Fruit fly (Drosophila melanogaster) whole organism, prepupa: ENCODE results near the gene CG5151.
A peak's percentile ranks its signal among the peaks of the same experiment; 100 is the strongest.

Experiments used
- Blimp-1 ChIP-seq: fragments of 200-800 bp; sonication (Bioruptor generic); optimal IDR thresholded peaks from 3 replicates; lab custom pipeline; 2017; ENCODE audit warnings: missing biosample characterization, missing genetic modification characterization, mild to moderate bottlenecking, moderate library complexity, missing genetic modification reagents
- CG10631 ChIP-seq: fragments of 200-800 bp; sonication (Bioruptor generic); optimal IDR thresholded peaks from 2 replicates; lab custom pipeline; 2016; ENCODE audit warnings: missing biosample characterization, missing genetic modification characterization
- CG10669 ChIP-seq: fragments of 200-800 bp; sonication (Bioruptor generic); optimal IDR thresholded peaks from 3 replicates; lab custom pipeline; 2018; ENCODE audit warnings: missing biosample characterization, mild to moderate bottlenecking, missing genetic modification characterization, moderate library complexity
- CG11762 ChIP-seq: fragments of 200-800 bp; sonication (Bioruptor generic); optimal IDR thresholded peaks from 3 replicates; lab custom pipeline; 2016; ENCODE audit warnings: missing biosample characterization, missing genetic modification characterization; ENCODE audit not compliant: insufficient read depth
- CG11902 ChIP-seq: fragments of 200-800 bp; sonication (Bioruptor generic); optimal IDR thresholded peaks from 3 replicates; lab custom pipeline; 2016; ENCODE audit warnings: missing biosample characterization, missing genetic modification characterization
- CG15336 ChIP-seq: fragments of 200-800 bp; sonication (Bioruptor generic); IDR thresholded peaks from 2 replicates; pipeline ENCODE4 v1.3.6; 2022; ENCODE audit warnings: missing biosample characterization, missing genetic modification characterization
- CG1621 ChIP-seq: fragments of 200-800 bp; sonication (Bioruptor generic); optimal IDR thresholded peaks from 3 replicates; lab custom pipeline; 2018; ENCODE audit warnings: missing biosample characterization, mild to moderate bottlenecking, missing genetic modification characterization
- CG16779 ChIP-seq: fragments of 200-800 bp; sonication (Bioruptor generic); optimal IDR thresholded peaks from 3 replicates; lab custom pipeline; 2017; ENCODE audit warnings: missing biosample characterization, mild to moderate bottlenecking, missing genetic modification characterization
- CG3032 ChIP-seq: fragments of 200-800 bp; optimal IDR thresholded peaks from 2 replicates; lab custom pipeline; 2019; ENCODE audit warnings: missing biosample characterization, mild to moderate bottlenecking, missing genetic modification characterization, moderate library complexity
- CG31627 ChIP-seq: fragments of 200-800 bp; sonication (Bioruptor generic); optimal IDR thresholded peaks from 3 replicates; lab custom pipeline; 2016; ENCODE audit warnings: missing biosample characterization, missing genetic modification characterization
- CG32006 ChIP-seq: fragments of 200-800 bp; sonication (Bioruptor generic); optimal IDR thresholded peaks from 3 replicates; lab custom pipeline; 2017; ENCODE audit warnings: missing biosample characterization, mild to moderate bottlenecking, missing genetic modification characterization
- CG34406 ChIP-seq: fragments of 200-800 bp; sonication (Bioruptor generic); optimal IDR thresholded peaks from 3 replicates; lab custom pipeline; 2016; ENCODE audit warnings: missing biosample characterization, missing genetic modification characterization
- CG3919 ChIP-seq: fragments of 200-800 bp; sonication (Bioruptor generic); optimal IDR thresholded peaks from 3 replicates; lab custom pipeline; 2016; ENCODE audit warnings: missing biosample characterization, missing genetic modification characterization
- CG4318 ChIP-seq: fragments of 200-800 bp; sonication (Bioruptor generic); optimal IDR thresholded peaks from 3 replicates; lab custom pipeline; 2017; ENCODE audit warnings: missing biosample characterization, mild to moderate bottlenecking, missing genetic modification characterization
- CG6792 ChIP-seq: fragments of 200-800 bp; sonication (Bioruptor generic); optimal IDR thresholded peaks from 3 replicates; lab custom pipeline; 2016; ENCODE audit warnings: missing biosample characterization, missing genetic modification characterization
- CG6808 ChIP-seq: fragments of 200-800 bp; sonication (Bioruptor generic); optimal IDR thresholded peaks from 3 replicates; lab custom pipeline; 2017; ENCODE audit warnings: missing biosample characterization, missing genetic modification characterization, mild to moderate bottlenecking, moderate library complexity, missing genetic modification reagents
- CG6854 ChIP-seq: fragments of 200-800 bp; sonication (Bioruptor generic); optimal IDR thresholded peaks from 2 replicates; lab custom pipeline; 2017; ENCODE audit warnings: missing biosample characterization, mild to moderate bottlenecking, missing genetic modification characterization
- CG7368 ChIP-seq: fragments of 200-800 bp; sonication (Bioruptor generic); optimal IDR thresholded peaks from 3 replicates; lab custom pipeline; 2016; ENCODE audit warnings: missing biosample characterization, missing genetic modification characterization
- CG8119 ChIP-seq: fragments of 200-800 bp; sonication (Bioruptor generic); IDR thresholded peaks from 3 replicates; pipeline ENCODE4 v1.3.6; 2022; ENCODE audit warnings: missing biosample characterization, missing genetic modification characterization
- CG8632 ChIP-seq: fragments of 200-800 bp; sonication (Bioruptor generic); optimal IDR thresholded peaks from 3 replicates; lab custom pipeline; 2016; ENCODE audit warnings: missing biosample characterization, missing genetic modification characterization
- CG9139 ChIP-seq: fragments of 200-800 bp; sonication (Bioruptor generic); optimal IDR thresholded peaks from 3 replicates; lab custom pipeline; 2017; ENCODE audit warnings: missing biosample characterization, mild to moderate bottlenecking, missing genetic modification characterization
- Eip75B ChIP-seq: fragments of 200-800 bp; sonication (Bioruptor generic); optimal IDR thresholded peaks from 3 replicates; lab custom pipeline; 2016; ENCODE audit warnings: missing biosample characterization, missing genetic modification characterization
- Eip78C ChIP-seq: fragments of 200-800 bp; sonication (Bioruptor generic); peaks from one replicate; lab custom pipeline; 2016; ENCODE audit warnings: missing biosample characterization, missing genetic modification characterization
- Eip93F ChIP-seq: fragments of 200-800 bp; sonication (Bioruptor generic); optimal IDR thresholded peaks from 2 replicates; lab custom pipeline; 2016; ENCODE audit warnings: missing biosample characterization, mild to moderate bottlenecking, missing genetic modification characterization
- Ets21C ChIP-seq: fragments of 200-800 bp; sonication (Bioruptor generic); optimal IDR thresholded peaks from 3 replicates; lab custom pipeline; 2016; ENCODE audit warnings: missing biosample characterization, missing genetic modification characterization
- Ets96B ChIP-seq: fragments of 200-800 bp; optimal IDR thresholded peaks from 2 replicates; lab custom pipeline; 2019; ENCODE audit warnings: missing biosample characterization, mild to moderate bottlenecking, missing genetic modification characterization, moderate library complexity
- Hr38 ChIP-seq: sonication (Bioruptor generic); optimal IDR thresholded peaks from 2 replicates; lab custom pipeline; 2016; ENCODE audit warnings: missing biosample characterization, missing genetic modification characterization
- Hr4 ChIP-seq: fragments of 200-800 bp; sonication (Bioruptor generic); optimal IDR thresholded peaks from 3 replicates; lab custom pipeline; 2016; ENCODE audit warnings: missing biosample characterization, missing genetic modification characterization
- Lpt ChIP-seq: fragments of 200-800 bp; sonication (Bioruptor generic); optimal IDR thresholded peaks from 3 replicates; lab custom pipeline; 2016; ENCODE audit warnings: missing biosample characterization, missing genetic modification characterization
- Met ChIP-seq: fragments of 200-800 bp; sonication (Bioruptor generic); optimal IDR thresholded peaks from 3 replicates; lab custom pipeline; 2016; ENCODE audit warnings: missing biosample characterization, missing genetic modification characterization
- OdsH ChIP-seq: fragments of 200-800 bp; sonication (Bioruptor generic); optimal IDR thresholded peaks from 3 replicates; lab custom pipeline; 2016; ENCODE audit warnings: missing biosample characterization, missing genetic modification characterization
- Sox102F ChIP-seq: fragments of 200-800 bp; sonication (Bioruptor generic); optimal IDR thresholded peaks from 2 replicates; lab custom pipeline; 2016; ENCODE audit warnings: missing biosample characterization, mild to moderate bottlenecking, missing genetic modification characterization
- Sox15 ChIP-seq: fragments of 200-800 bp; sonication (Bioruptor generic); optimal IDR thresholded peaks from 3 replicates; lab custom pipeline; 2016; ENCODE audit warnings: missing biosample characterization, missing genetic modification characterization
- achi ChIP-seq: fragments of 200-800 bp; sonication (Bioruptor generic); optimal IDR thresholded peaks from 3 replicates; lab custom pipeline; 2016; ENCODE audit warnings: missing biosample characterization, missing genetic modification characterization
- acj6 ChIP-seq: fragments of 200-800 bp; sonication (Bioruptor generic); optimal IDR thresholded peaks from 3 replicates; lab custom pipeline; 2016; ENCODE audit warnings: missing biosample characterization, missing genetic modification characterization
- dsx ChIP-seq: fragments of 200-800 bp; optimal IDR thresholded peaks from 3 replicates; lab custom pipeline; 2019; ENCODE audit warnings: missing biosample characterization, mild to moderate bottlenecking, missing genetic modification characterization, moderate library complexity; ENCODE audit not compliant: poor library complexity, severe bottlenecking
- eg ChIP-seq: fragments of 200-800 bp; sonication (Bioruptor generic); IDR thresholded peaks from 3 replicates; pipeline ENCODE4 v1.3.6; 2022; ENCODE audit warnings: missing biosample characterization, missing genetic modification characterization
- fkh ChIP-seq: fragments of 200-800 bp; sonication (Bioruptor generic); optimal IDR thresholded peaks from 3 replicates; lab custom pipeline; 2017; ENCODE audit warnings: missing biosample characterization, mild to moderate bottlenecking, missing genetic modification characterization, moderate library complexity
- net ChIP-seq: fragments of 200-800 bp; sonication (Bioruptor generic); optimal IDR thresholded peaks from 3 replicates; lab custom pipeline; 2016; ENCODE audit warnings: missing biosample characterization, missing genetic modification characterization
- pdm3 ChIP-seq: fragments of 200-800 bp; sonication (Bioruptor generic); optimal IDR thresholded peaks from 3 replicates; lab custom pipeline; 2016; ENCODE audit warnings: missing biosample characterization, missing genetic modification characterization
- salr ChIP-seq, 2 experiments: fragments of 200-800 bp; sonication (Bioruptor generic); optimal IDR thresholded peaks; 3 replicates each; lab custom pipeline; 2016 to 2018; ENCODE audit warnings: missing biosample characterization in 2 of 2, missing genetic modification characterization in 2 of 2, mild to moderate bottlenecking in 1 of 2
- spab ChIP-seq: fragments of 200-800 bp; sonication (Bioruptor generic); optimal IDR thresholded peaks from 2 replicates; lab custom pipeline; 2017; ENCODE audit warnings: missing biosample characterization, mild to moderate bottlenecking, missing genetic modification characterization, missing genetic modification reagents
- ss ChIP-seq, 2 experiments: fragments of 200-800 bp; sonication (Bioruptor generic); optimal IDR thresholded peaks; 2 replicates in 1 of 2; 3 replicates in 1 of 2; lab custom pipeline; 2017 to 2018; ENCODE audit warnings: mild to moderate bottlenecking in 2 of 2, missing biosample characterization in 2 of 2, missing genetic modification characterization in 2 of 2, moderate library complexity in 1 of 2
- svp ChIP-seq: fragments of 200-800 bp; sonication (Bioruptor generic); peaks from one replicate; lab custom pipeline; 2016; ENCODE audit warnings: missing biosample characterization, missing genetic modification characterization
- topi ChIP-seq: fragments of 200-800 bp; sonication (Bioruptor generic); optimal IDR thresholded peaks from 3 replicates; lab custom pipeline; 2016; ENCODE audit warnings: missing biosample characterization, missing genetic modification characterization

The CG5151 gene

dm6 chr3L:16168503-16169189 is 4.1 kb upstream of the CG5151 start:
- TF ChIP-seq Ets21C (GFP tag; lab: Kevin White, UChicago) (no peak), CG3919 (peak; percentile 46), Blimp-1 (no peak), salr (GFP tag; optimal IDR thresholded peaks at IDR 0.05; lab: Kevin White, UChicago) (peak in 1 of 2 experiments; percentile 39), achi (GFP tag; lab: Kevin White, UChicago) (peak; percentile 40), OdsH (peak; percentile 23), CG34406 (GFP tag; lab: Kevin White, UChicago) (peak; percentile 26), spab (GFP tag; lab: Kevin White, UChicago) (peak; percentile 51), acj6 (GFP tag; lab: Kevin White, UChicago) (peak; percentile 4), CG31627 (no peak), Sox102F (no peak), pdm3 (GFP tag; lab: Kevin White, UChicago) (peak; percentile 2), CG8632 (GFP tag; lab: Kevin White, UChicago) (no peak), dsx (GFP tag; lab: Kevin White, UChicago) (peak; percentile 36), CG32006 (GFP tag; lab: Kevin White, UChicago) (peak; percentile 46), CG3032 (tag; lab: Kevin White, UChicago) (peak; percentile 61), Ets96B (tag; lab: Kevin White, UChicago) (peak; percentile 60), ss (GFP tag; optimal IDR thresholded peaks at IDR 0.05; lab: Kevin White, UChicago) (peak in 1 of 2 experiments; percentile 43), Hr4 (GFP tag; lab: Kevin White, UChicago) (no peak), Eip78C (GFP tag; lab: Kevin White, UChicago) (peak; percentile 46), CG6808 (GFP tag; lab: Kevin White, UChicago) (peak; percentile 21), CG7368 (GFP tag; lab: Kevin White, UChicago) (peak; percentile 6), CG10631 (peak; percentile 40), CG10669 (peak; percentile 16), Lpt (GFP tag; lab: Kevin White, UChicago) (peak; percentile 26), CG11762 (GFP tag; lab: Kevin White, UChicago) (peak; percentile 23)

dm6 chr3L:16167723-16168386 is 3.4 kb upstream of the CG5151 start:
- TF ChIP-seq CG8119 (GFP tag; lab: Robert Waterston, UW) (no peak), ss (GFP tag; optimal IDR thresholded peaks at IDR 0.05; lab: Kevin White, UChicago) (no peak), Eip75B (GFP tag; lab: Kevin White, UChicago) (no peak), Blimp-1 (no peak), CG10631 (peak; percentile 2), CG9139 (GFP tag; lab: Kevin White, UChicago) (no peak), Sox15 (GFP tag; lab: Kevin White, UChicago) (no peak), Hr38 (GFP tag; lab: Kevin White, UChicago) (no peak), CG15336 (GFP tag; lab: Robert Waterston, UW) (no peak), achi (GFP tag; lab: Kevin White, UChicago) (peak; percentile 45), fkh (GFP tag; lab: Kevin White, UChicago) (no peak), CG1621 (tag; lab: Kevin White, UChicago) (no peak), svp (peak; percentile 69), CG11762 (GFP tag; lab: Kevin White, UChicago) (no peak), topi (peak; percentile 21), CG6854 (GFP tag; lab: Kevin White, UChicago) (no peak), Ets21C (GFP tag; lab: Kevin White, UChicago) (no peak), Ets96B (tag; lab: Kevin White, UChicago) (peak; percentile 64), Met (GFP tag; lab: Kevin White, UChicago) (no peak), eg (GFP tag; lab: Robert Waterston, UW) (no peak), Eip78C (GFP tag; lab: Kevin White, UChicago) (peak; percentile 80), Eip93F (GFP tag; lab: Kevin White, UChicago) (no peak), Lpt (GFP tag; lab: Kevin White, UChicago) (no peak), CG6792 (peak; percentile 3), spab (GFP tag; lab: Kevin White, UChicago) (no peak), salr (GFP tag; optimal IDR thresholded peaks at IDR 0.05; lab: Kevin White, UChicago) (no peak), CG7368 (GFP tag; lab: Kevin White, UChicago) (no peak), CG4318 (GFP tag; lab: Kevin White, UChicago) (no peak), CG3919 (peak; percentile 57), CG11902 (GFP tag; lab: Kevin White, UChicago) (no peak), Hr4 (GFP tag; lab: Kevin White, UChicago) (no peak), CG6808 (GFP tag; lab: Kevin White, UChicago) (peak; percentile 25), dsx (GFP tag; lab: Kevin White, UChicago) (no peak), CG16779 (tag; lab: Kevin White, UChicago) (no peak), CG10669 (peak; percentile 32), net (GFP tag; lab: Kevin White, UChicago) (no peak)
